Fruit fly (Drosophila melanogaster): ENCODE results near the gene CHKov2.

CHKov2 gene

DNA sequence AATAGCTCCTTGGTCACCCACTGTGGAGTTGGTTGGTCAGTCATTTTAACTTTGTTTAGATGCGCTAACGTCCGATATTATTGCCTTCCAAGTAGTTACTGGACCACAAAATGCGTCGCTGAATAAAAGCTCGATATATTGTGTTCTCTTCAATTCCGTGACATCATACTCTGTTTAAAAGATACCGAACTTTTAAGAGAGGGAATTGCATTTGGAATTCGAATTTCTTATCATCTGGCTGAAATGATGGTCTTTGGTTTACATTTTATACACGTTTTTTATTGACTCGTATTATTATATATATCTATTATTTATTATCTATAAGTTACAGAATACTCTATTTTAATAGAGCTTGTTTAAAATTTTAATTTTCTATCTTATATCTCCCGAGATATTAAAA, at the start of gene CHKov2:
TSS of gene CHKov2 (minus strand) at position 101 of the 400 bp plus-strand sequence.
- TF ChIP-seq fru (optimal IDR thresholded peaks at IDR 0.05) (no peak), ewg (GFP tag; optimal IDR thresholded peaks at IDR 0.05) (no peak), Nf-YC (tag; optimal IDR thresholded peaks at IDR 0.05) (no peak), CG9797 (GFP tag; optimal IDR thresholded peaks at IDR 0.05) (no peak), CG16813 (GFP tag; IDR thresholded peaks at IDR 0.05; ENCODE audit: partially characterized antibody) (no peak), CG18599 (GFP tag; optimal IDR thresholded peaks at IDR 0.05) (no peak), NFAT (GFP tag; IDR thresholded peaks at IDR 0.05) (no peak), Trl (optimal IDR thresholded peaks at IDR 0.05) (peak in 1 of 2 experiments; percentile 11), Trl (GFP tag; optimal IDR thresholded peaks at IDR 0.05) (no peak), bigmax (GFP tag; optimal IDR thresholded peaks at IDR 0.05) (no peak), sim (GFP tag; IDR thresholded peaks at IDR 0.05) (no peak), CG3163 (GFP tag; optimal IDR thresholded peaks at IDR 0.05) (peak; percentile 55), tup (GFP tag; optimal IDR thresholded peaks at IDR 0.05) (no peak), CG17612 (GFP tag; IDR thresholded peaks at IDR 0.05) (no peak)

DNA sequence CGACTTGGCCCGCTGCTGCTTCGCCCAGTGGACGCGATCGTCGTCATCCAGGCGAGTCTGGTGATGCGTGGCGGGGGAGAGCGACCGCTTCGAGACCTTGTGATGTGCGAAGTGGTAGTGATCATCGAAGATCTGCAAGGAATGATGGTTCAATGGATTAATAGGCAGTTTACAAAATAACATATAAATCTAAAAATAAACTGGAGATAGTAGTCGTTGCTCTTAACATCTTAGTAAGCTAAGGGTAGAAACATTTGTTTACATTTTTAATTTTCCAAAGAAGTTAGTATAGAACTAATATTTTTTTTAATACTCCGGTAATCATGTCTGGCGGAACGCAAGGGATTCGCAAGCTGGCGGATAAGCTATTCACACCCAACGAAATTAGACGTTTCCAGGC, 27.0 kb upstream of the CHKov2 start, which contains the start of gene ND-49L:
TSS of gene ND-49L (plus strand) at position 301 of the 400 bp plus-strand sequence.
- TF ChIP-seq ewg (GFP tag; optimal IDR thresholded peaks at IDR 0.05) (no peak), unpg (GFP tag; optimal IDR thresholded peaks at IDR 0.05) (no peak)

DNA sequence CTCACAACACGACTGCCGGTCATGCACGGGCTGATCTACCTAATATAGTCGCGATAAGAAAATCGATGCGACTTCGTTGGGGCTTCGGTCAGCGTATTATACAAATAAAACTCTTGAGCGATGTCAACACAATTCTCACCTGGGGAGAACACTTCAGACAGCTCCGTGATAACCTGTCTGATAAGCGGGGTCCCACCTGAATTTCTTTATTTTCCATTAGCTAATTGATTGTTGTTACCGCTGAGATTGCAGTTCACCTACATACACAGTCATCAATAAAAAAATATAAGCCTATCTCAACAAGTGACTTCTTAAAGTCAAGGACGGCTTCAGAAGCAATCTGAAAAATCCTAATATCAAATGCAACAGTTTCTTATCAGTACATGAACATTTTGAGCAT, 15.9 kb upstream of the CHKov2 start, which contains the start of gene tobi:
TSS of gene tobi (minus strand) at position 23 of the 400 bp plus-strand sequence.
- peak; percentile 19; the same call in 1 of the 3 replicates for TF ChIP-seq vnd (GFP tag; IDR thresholded peaks at IDR 0.05; ENCODE audit: partially characterized antibody)
- no peak for TF ChIP-seq hth (optimal IDR thresholded peaks at IDR 0.05)
- TF ChIP-seq Abd-B (GFP tag; optimal IDR thresholded peaks at IDR 0.05) = no peak
- peak; percentile 72 for TF ChIP-seq exex (tag; optimal IDR thresholded peaks at IDR 0.05)
- no peak for TF ChIP-seq trh (GFP tag; optimal IDR thresholded peaks at IDR 0.05)
- TF ChIP-seq ro (GFP tag; IDR thresholded peaks at IDR 0.05) = no peak
- TF ChIP-seq sug (tag; optimal IDR thresholded peaks at IDR 0.05) = peak; percentile 89
- no peak for TF ChIP-seq CG15269 (tag; optimal IDR thresholded peaks at IDR 0.05)
- no peak for TF ChIP-seq Fer3 (tag; optimal IDR thresholded peaks at IDR 0.05)
- TF ChIP-seq nerfin-1 (tag; optimal IDR thresholded peaks at IDR 0.05) = no peak
- no peak for TF ChIP-seq CG3281 (GFP tag; optimal IDR thresholded peaks at IDR 0.05)
- no peak for TF ChIP-seq cas (GFP tag; IDR thresholded peaks at IDR 0.05)

DNA sequence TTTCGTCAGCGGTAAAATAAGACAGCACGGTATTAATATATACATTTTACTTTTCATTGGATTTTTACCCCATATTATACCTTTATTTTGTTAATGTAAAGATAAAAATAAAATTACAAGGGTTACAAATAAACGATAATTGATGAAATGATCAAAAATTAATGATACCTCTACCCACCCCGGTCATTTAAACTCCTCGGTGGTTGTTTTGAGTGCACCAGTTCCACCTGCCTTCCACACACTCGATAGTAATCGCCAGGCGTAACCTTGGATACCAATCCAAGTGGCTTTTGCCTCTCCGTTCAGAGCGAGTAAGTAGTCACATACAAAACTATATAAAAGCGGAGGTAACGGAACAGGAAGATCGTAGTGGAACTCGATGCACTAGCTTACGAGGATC, 8.9 kb upstream of the CHKov2 start, which contains the start of gene rha:
TSS of gene rha (plus strand) at position 301 of the 400 bp plus-strand sequence.
- no peak for TF ChIP-seq CG8388 (GFP tag; optimal IDR thresholded peaks at IDR 0.05)
- no peak for TF ChIP-seq cato (GFP tag; optimal IDR thresholded peaks at IDR 0.05; ENCODE audit: borderline replicate concordance)
- TF ChIP-seq Gug (GFP tag; IDR thresholded peaks at IDR 0.05) = no peak
- TF ChIP-seq az2 (GFP tag; optimal IDR thresholded peaks at IDR 0.05) = no peak
- TF ChIP-seq E2f1 (GFP tag; IDR thresholded peaks at IDR 0.05) = no peak
- no peak for TF ChIP-seq CG11504 (tag; optimal IDR thresholded peaks at IDR 0.05)
- no peak for TF ChIP-seq slbo (GFP tag; IDR thresholded peaks at IDR 0.05)
- no peak for TF ChIP-seq hkb (optimal IDR thresholded peaks at IDR 0.05)
- no peak for TF ChIP-seq hkb (GFP tag; IDR thresholded peaks at IDR 0.05)
- TF ChIP-seq Drgx (GFP tag; IDR thresholded peaks at IDR 0.05) = no peak
- TF ChIP-seq CG9932 (GFP tag; IDR thresholded peaks at IDR 0.05) = no peak
- no peak for TF ChIP-seq Gsc (GFP tag; IDR thresholded peaks at IDR 0.05)

All from whole organism, embryonic.